Worm (Caenorhabditis elegans) whole organism, early embryonic: ENCODE results near the gene F55D1.1.

Experiments
- aly-1 ChIP-seq: sonication (generic microtip); optimal IDR thresholded peaks from 2 replicates; lab custom pipeline; 2016; ENCODE audit warnings: missing genetic modification characterization, missing compliant biosample characterization
- ama-1 ChIP-seq: fragments of 150-350 bp; optimal IDR thresholded peaks from 2 replicates; lab custom pipeline; 2014
- ceh-13 ChIP-seq: fragments of 200-800 bp; sonication (Bioruptor generic); optimal IDR thresholded peaks from 2 replicates; lab custom pipeline; 2018; ENCODE audit warnings: mild to moderate bottlenecking, missing genetic modification characterization, missing compliant biosample characterization
- ets-7 ChIP-seq: sonication (generic microtip); optimal IDR thresholded peaks from 2 replicates; lab custom pipeline; 2016; ENCODE audit warnings: missing genotype, missing genetic modification characterization, missing compliant biosample characterization
- flt-1 ChIP-seq: fragments of 200-800 bp; sonication (Bioruptor generic); IDR thresholded peaks from 2 replicates; pipeline ENCODE4 v1.3.6; 2022; ENCODE audit warnings: missing genetic modification characterization, missing compliant biosample characterization
- hmbx-1 ChIP-seq: sonication (generic microtip); optimal IDR thresholded peaks from 2 replicates; lab custom pipeline; 2016; ENCODE audit warnings: mild to moderate bottlenecking, missing genetic modification characterization, missing compliant biosample characterization
- hnd-1 ChIP-seq: sonication (generic microtip); optimal IDR thresholded peaks from 2 replicates; lab custom pipeline; 2016; ENCODE audit warnings: missing genetic modification characterization, missing compliant biosample characterization
- pes-1 ChIP-seq: fragments of 200-800 bp; sonication (Bioruptor generic); IDR thresholded peaks from 2 replicates; pipeline ENCODE4 v1.3.6; 2022; ENCODE audit warnings: missing genetic modification reagents, missing genetic modification characterization, missing compliant biosample characterization
- scrt-1 ChIP-seq: fragments of 200-800 bp; sonication (Bioruptor generic); IDR thresholded peaks from 2 replicates; pipeline ENCODE4 v1.3.6; 2022; ENCODE audit warnings: missing genetic modification characterization, missing compliant biosample characterization
- sea-1 ChIP-seq: fragments of 200-800 bp; sonication (Bioruptor generic); conservative IDR thresholded peaks from 2 replicates; pipeline ENCODE4 v1.3.6; 2022; ENCODE audit warnings: missing genetic modification characterization, missing compliant biosample characterization
- tbx-11 ChIP-seq: fragments of 200-800 bp; sonication (Bioruptor generic); IDR thresholded peaks from 2 replicates; pipeline ENCODE4 v1.3.6; 2022; ENCODE audit warnings: missing genetic modification characterization, missing compliant biosample characterization
- tbx-37 ChIP-seq: fragments of 200-800 bp; sonication (Bioruptor generic); conservative IDR thresholded peaks from 2 replicates; pipeline ENCODE4 v1.3.6; 2022; ENCODE audit warnings: missing genetic modification reagents, missing genetic modification characterization, missing compliant biosample characterization
- tra-4 ChIP-seq: sonication (generic microtip); optimal IDR thresholded peaks from 2 replicates; lab custom pipeline; 2017; ENCODE audit warnings: missing genetic modification characterization, missing compliant biosample characterization

DNA sequence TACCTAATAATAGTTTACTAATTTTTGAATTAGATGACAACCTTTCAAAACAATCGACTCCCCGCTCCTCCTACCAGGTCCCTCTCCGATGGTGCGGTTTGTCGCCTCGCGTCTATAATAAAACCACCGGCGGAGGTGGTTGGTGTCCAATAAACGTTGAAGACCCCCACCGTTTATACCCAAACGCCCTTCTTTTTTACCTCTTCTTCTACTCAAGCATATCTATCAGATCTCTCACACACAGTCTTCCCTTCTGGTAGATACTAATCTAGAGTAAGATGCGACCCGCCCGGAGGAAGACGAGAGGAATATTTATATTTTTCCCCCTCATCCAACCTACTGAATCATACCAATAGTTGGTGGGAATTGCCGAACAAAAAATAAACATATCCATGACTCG, 10.8 kb upstream of the F55D1.1 start:
- TF ChIP-seq ama-1 (lab: Kevin White, UChicago) (no peak), scrt-1 (GFP tag; lab: Robert Waterston, UW) (no peak), sea-1 (GFP tag; lab: Robert Waterston, UW) (no peak), pes-1 (GFP tag; lab: Robert Waterston, UW) (no peak), tra-4 (tag; lab: Kevin White, UChicago) (no peak), ceh-13 (GFP tag; lab: Kevin White, UChicago) (no peak), ets-7 (tag; lab: Kevin White, UChicago) (no peak), hmbx-1 (no peak), tbx-11 (GFP tag; lab: Robert Waterston, UW) (no peak), aly-1 (no peak), flt-1 (GFP tag; lab: Robert Waterston, UW) (no peak), hnd-1 (tag; lab: Kevin White, UChicago) (no peak), tbx-37 (GFP tag; lab: Robert Waterston, UW) (no peak)
